Worm (Caenorhabditis elegans) whole organism, L2 larva: ENCODE measurements around the gene C06B3.7.

Experiments
- nhr-77 ChIP-seq: fragments of 150-350 bp; optimal IDR thresholded peaks from 2 replicates; lab custom pipeline; 2014; ENCODE audit warnings: missing biosample characterization, missing genetic modification characterization
- zag-1 ChIP-seq: fragments of 150-350 bp; optimal IDR thresholded peaks from 2 replicates; lab custom pipeline; 2014; ENCODE audit warnings: missing biosample characterization, missing genetic modification characterization

DNA sequence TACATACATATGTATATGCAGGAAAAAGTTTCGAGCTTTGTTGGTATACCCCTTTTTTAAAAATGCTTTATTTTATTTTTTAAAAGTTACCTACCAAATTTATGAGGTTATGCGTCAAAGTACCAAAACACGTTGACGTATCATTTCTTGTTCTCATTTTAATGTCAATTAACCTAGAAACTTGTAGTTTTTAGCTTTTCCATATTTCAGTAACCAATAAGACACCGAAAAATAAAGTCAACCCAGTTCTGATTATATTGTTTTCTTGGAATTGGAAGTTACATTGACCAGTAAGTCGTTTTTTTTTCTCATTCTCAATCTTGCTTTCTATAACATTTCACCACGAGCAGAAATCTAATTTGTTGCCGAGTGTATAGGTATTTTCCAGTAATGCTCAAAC lies 27.4 kb downstream of the C06B3.7 start, which contains the start of gene srw-145:
- no peak for TF ChIP-seq nhr-77 (tag; lab: Kevin White, UChicago)
- no peak for TF ChIP-seq zag-1 (tag; lab: Kevin White, UChicago)
